Worm (Caenorhabditis elegans) whole organism, early embryonic: ENCODE measurements around the gene C12D5.3.

ENCODE experiments used
- ama-1 ChIP-seq: fragments of 150-350 bp; optimal IDR thresholded peaks from 2 replicates; lab custom pipeline; 2014
- ceh-36 ChIP-seq: sonication (generic microtip); optimal IDR thresholded peaks from 2 replicates; lab custom pipeline; 2016; ENCODE audit warnings: missing genetic modification characterization, inconsistent platforms, missing compliant biosample characterization
- hmbx-1 ChIP-seq: sonication (generic microtip); optimal IDR thresholded peaks from 2 replicates; lab custom pipeline; 2016; ENCODE audit warnings: mild to moderate bottlenecking, missing genetic modification characterization, missing compliant biosample characterization
- sea-1 ChIP-seq: fragments of 200-800 bp; sonication (Bioruptor generic); conservative IDR thresholded peaks from 2 replicates; pipeline ENCODE4 v1.3.6; 2022; ENCODE audit warnings: missing genetic modification characterization, missing compliant biosample characterization

DNA sequence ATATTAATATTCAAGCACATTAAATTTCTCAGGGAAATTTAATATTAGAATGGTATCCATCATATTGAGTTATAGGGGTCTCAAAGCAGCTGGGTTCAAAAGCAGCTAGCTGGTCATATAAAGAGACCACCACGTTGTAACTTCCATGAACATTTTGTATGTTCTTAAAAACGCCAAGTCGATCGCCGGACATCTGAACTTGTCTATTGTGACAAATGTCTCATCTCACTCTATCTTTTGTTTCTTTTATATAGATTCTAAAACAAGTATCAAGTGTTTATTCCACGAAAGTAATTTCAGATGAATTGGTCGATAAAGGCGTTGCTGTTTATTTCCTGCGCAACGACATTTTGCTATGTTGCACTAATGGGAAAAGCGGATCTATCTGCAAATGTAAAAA lies 20.8 kb downstream of the C12D5.3 start, which contains the start of gene ZK105.3:
- no peak for TF ChIP-seq ceh-36 (tag; lab: Kevin White, UChicago)
- no peak for TF ChIP-seq sea-1 (GFP tag; lab: Robert Waterston, UW)
- TF ChIP-seq hmbx-1 (tag; lab: Kevin White, UChicago) = no peak
- TF ChIP-seq ama-1 = no peak
